Fruit fly (Drosophila melanogaster): ENCODE results near the gene CG14625.

Gene CG14625

DNA sequence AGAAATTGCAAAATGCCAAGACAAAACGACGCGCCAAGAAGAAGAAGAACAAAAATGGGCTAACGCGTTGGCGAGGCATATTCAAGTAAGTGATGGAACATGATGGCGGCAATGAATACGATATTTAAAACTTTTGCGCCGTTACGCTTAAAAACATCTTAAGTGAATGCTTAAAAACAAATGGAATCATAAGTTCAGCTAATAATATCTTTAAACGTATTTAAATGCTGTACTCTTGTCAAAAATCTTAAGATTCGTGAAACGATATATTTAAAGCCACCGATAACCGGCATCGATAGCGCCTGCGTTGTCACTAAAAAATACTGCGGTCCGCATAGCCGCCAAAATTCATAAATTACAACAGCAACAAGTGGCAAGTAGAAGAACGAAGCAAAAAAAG lies 40.5 kb downstream of the CG14625 start, which contains the start of gene CG11403:
TSS of gene CG11403 (minus strand) at position 53 of the 400 bp plus-strand sequence.
- peak; percentile 56 for TF ChIP-seq Sox14 (GFP tag; optimal IDR thresholded peaks at IDR 0.05)
- TF ChIP-seq svp (GFP tag) = peak; percentile 46
- peak; percentile 28 for TF ChIP-seq CG31627 (GFP tag; optimal IDR thresholded peaks at IDR 0.05)
- TF ChIP-seq Eip78C (GFP tag) = peak; percentile 41
- TF ChIP-seq esn (GFP tag; optimal IDR thresholded peaks at IDR 0.05) = peak; percentile 31
- no peak for TF ChIP-seq fd85E (GFP tag; optimal IDR thresholded peaks at IDR 0.05)
- peak; percentile 13 for TF ChIP-seq CG3032 (tag; optimal IDR thresholded peaks at IDR 0.05)
- peak; percentile 1 for TF ChIP-seq lz (GFP tag; optimal IDR thresholded peaks at IDR 0.05)
- TF ChIP-seq ss (GFP tag; optimal IDR thresholded peaks at IDR 0.05) = no peak
- peak; percentile 19 for TF ChIP-seq Hr39 (GFP tag; optimal IDR thresholded peaks at IDR 0.05)
- peak; percentile 23 for TF ChIP-seq Ets21C (GFP tag; optimal IDR thresholded peaks at IDR 0.05)

DNA sequence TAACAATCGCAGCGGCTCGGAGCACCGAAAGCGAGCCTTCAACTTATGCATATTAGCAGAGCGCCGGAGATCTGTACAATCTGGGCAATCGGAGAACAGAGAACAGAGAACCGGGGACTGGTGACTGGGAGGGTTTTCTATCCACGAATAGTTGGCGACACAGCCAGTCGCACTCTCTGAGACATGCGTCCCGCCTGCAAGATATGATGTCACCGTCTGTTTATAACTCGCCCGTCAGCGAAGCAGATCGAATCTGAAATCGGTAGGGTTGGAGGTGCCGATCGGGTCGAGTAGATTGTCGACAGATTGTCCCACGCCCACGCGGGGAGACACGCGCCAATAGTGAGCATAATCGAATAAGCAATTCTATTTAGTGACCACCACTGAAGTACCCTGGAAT lies 42.7 kb downstream of the CG14625 start:
- TF ChIP-seq Gug (GFP tag; IDR thresholded peaks at IDR 0.05) (no peak), CG10669 (GFP tag; optimal IDR thresholded peaks at IDR 0.05) (no peak), Ets96B (tag; optimal IDR thresholded peaks at IDR 0.05) (no peak), eg (GFP tag; IDR thresholded peaks at IDR 0.05) (no peak), CG6808 (GFP tag; optimal IDR thresholded peaks at IDR 0.05) (no peak), CG8319 (GFP tag; optimal IDR thresholded peaks at IDR 0.05) (no peak), CG3919 (GFP tag; optimal IDR thresholded peaks at IDR 0.05) (no peak), fkh (GFP tag; optimal IDR thresholded peaks at IDR 0.05) (no peak), Sox15 (GFP tag; optimal IDR thresholded peaks at IDR 0.05) (no peak), net (GFP tag; optimal IDR thresholded peaks at IDR 0.05) (no peak), Hr39 (GFP tag; optimal IDR thresholded peaks at IDR 0.05) (no peak), spab (GFP tag; optimal IDR thresholded peaks at IDR 0.05) (no peak), OdsH (GFP tag; optimal IDR thresholded peaks at IDR 0.05) (no peak), ss (GFP tag; optimal IDR thresholded peaks at IDR 0.05) (no peak)

- TF ChIP-seq cyc (GFP tag; optimal IDR thresholded peaks at IDR 0.05) (peak; percentile 89), OdsH (GFP tag; optimal IDR thresholded peaks at IDR 0.05) (peak; percentile 87), dac (GFP tag; optimal IDR thresholded peaks at IDR 0.05) (no peak), pdm3 (GFP tag; optimal IDR thresholded peaks at IDR 0.05) (peak; percentile 89), Ets96B (tag; optimal IDR thresholded peaks at IDR 0.05) (peak; percentile 84), CG16779 (tag; optimal IDR thresholded peaks at IDR 0.05) (peak; percentile 60), CG6792 (GFP tag; optimal IDR thresholded peaks at IDR 0.05) (peak; percentile 88), CG6276 (GFP tag; optimal IDR thresholded peaks at IDR 0.05) (no peak), CG32006 (GFP tag; optimal IDR thresholded peaks at IDR 0.05) (peak; percentile 60), salr (GFP tag; optimal IDR thresholded peaks at IDR 0.05) (peak; percentile 53 to 61), CG3919 (GFP tag; optimal IDR thresholded peaks at IDR 0.05) (peak; percentile 85), CG10669 (GFP tag; optimal IDR thresholded peaks at IDR 0.05) (peak; percentile 88), esn (GFP tag; optimal IDR thresholded peaks at IDR 0.05) (peak; percentile 89), Hr39 (GFP tag; optimal IDR thresholded peaks at IDR 0.05) (peak; percentile 90), CG4318 (GFP tag; optimal IDR thresholded peaks at IDR 0.05) (no peak), Eip75B (GFP tag; optimal IDR thresholded peaks at IDR 0.05) (peak; percentile 88), Lpt (GFP tag; optimal IDR thresholded peaks at IDR 0.05) (peak; percentile 45), Eip93F (GFP tag; optimal IDR thresholded peaks at IDR 0.05) (no peak), dsx (GFP tag; optimal IDR thresholded peaks at IDR 0.05; ENCODE audit: poor library complexity, severe bottlenecking) (peak; percentile 86), achi (GFP tag; optimal IDR thresholded peaks at IDR 0.05) (peak; percentile 83), ss (GFP tag; optimal IDR thresholded peaks at IDR 0.05) (peak; percentile 69 to 84), vri (GFP tag; optimal IDR thresholded peaks at IDR 0.05) (peak; percentile 76), fkh (GFP tag; optimal IDR thresholded peaks at IDR 0.05) (no peak), Met (GFP tag; optimal IDR thresholded peaks at IDR 0.05) (peak; percentile 86), CG6808 (GFP tag; optimal IDR thresholded peaks at IDR 0.05) (peak; percentile 79), CG11294 (GFP tag; IDR thresholded peaks at IDR 0.05) (no peak), CG8632 (GFP tag; optimal IDR thresholded peaks at IDR 0.05) (peak; percentile 81), spab (GFP tag; optimal IDR thresholded peaks at IDR 0.05) (peak; percentile 73), CG31627 (GFP tag; optimal IDR thresholded peaks at IDR 0.05) (peak; percentile 88), CG3032 (tag; optimal IDR thresholded peaks at IDR 0.05) (peak; percentile 86), CG34406 (GFP tag; optimal IDR thresholded peaks at IDR 0.05) (peak; percentile 86), CG10631 (GFP tag; optimal IDR thresholded peaks at IDR 0.05) (peak; percentile 75), fd59A (GFP tag; optimal IDR thresholded peaks at IDR 0.05) (peak; percentile 75), CG8119 (GFP tag; IDR thresholded peaks at IDR 0.05) (peak; percentile 58), svp (GFP tag) (peak; percentile 95), Gug (GFP tag; IDR thresholded peaks at IDR 0.05) (no peak), CG6854 (GFP tag; optimal IDR thresholded peaks at IDR 0.05) (peak; percentile 65)
Measured at dm6 chrX:1248735-1249134, 49.4 kb downstream of the CG14625 start.

Data from whole organism, prepupa.